Fruit fly (Drosophila melanogaster): ENCODE data around the gene SdhD.

The SdhD gene

dm6 chr3R:23788406-23789021 lies 28.1 kb upstream of the SdhD start (continued):
- TF ChIP-seq corto (GFP tag; optimal IDR thresholded peaks at IDR 0.05) (peak; percentile 48), HLH3B (GFP tag; IDR thresholded peaks at IDR 0.05) (peak; percentile 16; the same call in 1 of the 2 replicates), zfh1 (GFP tag; IDR thresholded peaks at IDR 0.05) (0 out of 3 replicates have a peak, but pooled peaks have one; percentile 13), CG5245 (GFP tag; optimal IDR thresholded peaks at IDR 0.05) (no peak), CG17612 (GFP tag; IDR thresholded peaks at IDR 0.05) (0 out of 2 replicates have a peak, but pooled peaks have one; percentile 6), Xrp1 (GFP tag; IDR thresholded peaks at IDR 0.05) (peak; percentile 4; the same call in 1 of the 2 replicates), CG3726 (GFP tag; IDR thresholded peaks at IDR 0.05) (0 out of 3 replicates have a peak, but pooled peaks have one; percentile 4), pan (optimal IDR thresholded peaks at IDR 0.05) (no peak), pan (GFP tag; optimal IDR thresholded peaks at IDR 0.05 in 1 of 2, IDR thresholded peaks at IDR 0.05 in 1 of 2) (peak in 1 of 2 experiments; percentile 19), CG18011 (GFP tag; optimal IDR thresholded peaks at IDR 0.05) (no peak), CG11695 (GFP tag; IDR thresholded peaks at IDR 0.05) (peak; percentile 45; the same call in 1 of the 3 replicates), fd96Cb (tag; optimal IDR thresholded peaks at IDR 0.05) (peak; percentile 3), Nf-YC (tag; optimal IDR thresholded peaks at IDR 0.05) (no peak), CG31224 (GFP tag; IDR thresholded peaks at IDR 0.05) (0 out of 2 replicates have a peak, but pooled peaks have one; percentile 25), tio (GFP tag; optimal IDR thresholded peaks at IDR 0.05) (peak; percentile 8), CG10366 (GFP tag; IDR thresholded peaks at IDR 0.05) (peak; percentile 15; the same call in 1 of the 2 replicates), CG12769 (tag; optimal IDR thresholded peaks at IDR 0.05) (peak; percentile 55), CG17829 (tag; optimal IDR thresholded peaks at IDR 0.05) (no peak), lab (GFP tag; optimal IDR thresholded peaks at IDR 0.05) (peak; percentile 10), CG1602 (GFP tag; optimal IDR thresholded peaks at IDR 0.05) (no peak), CG4328 (GFP tag; optimal IDR thresholded peaks at IDR 0.05) (no peak), CoRest (tag; optimal IDR thresholded peaks at IDR 0.05) (peak; percentile 16), CG16863 (GFP tag; optimal IDR thresholded peaks at IDR 0.05) (no peak), CG1792 (GFP tag; optimal IDR thresholded peaks at IDR 0.05) (no peak), gem (tag; optimal IDR thresholded peaks at IDR 0.05) (peak; percentile 47), CG7556 (GFP tag; optimal IDR thresholded peaks at IDR 0.05) (peak; percentile 5), unpg (GFP tag; optimal IDR thresholded peaks at IDR 0.05) (peak; percentile 21), bsh (GFP tag; optimal IDR thresholded peaks at IDR 0.05) (peak; percentile 13 to 56), Atf-2 (GFP tag; optimal IDR thresholded peaks at IDR 0.05) (no peak), insv (GFP tag; optimal IDR thresholded peaks at IDR 0.05) (no peak), chm (GFP tag; IDR thresholded peaks at IDR 0.05) (peak; percentile 54; the same call in 1 of the 2 replicates), CG9932 (GFP tag; IDR thresholded peaks at IDR 0.05) (peak; percentile 43; the same call in 1 of the 2 replicates), Dp (GFP tag; optimal IDR thresholded peaks at IDR 0.05) (no peak), CG11723 (GFP tag; optimal IDR thresholded peaks at IDR 0.05) (no peak), CG17361 (GFP tag; IDR thresholded peaks at IDR 0.05) (peak; percentile 41; the same call in 1 of the 3 replicates), CG6175 (GFP tag; IDR thresholded peaks at IDR 0.05) (peak; percentile 37; the same call in 1 of the 3 replicates), luna (GFP tag; optimal IDR thresholded peaks at IDR 0.05) (no peak), row (GFP tag; IDR thresholded peaks at IDR 0.05) (peak; percentile 34; the same call in 1 of the 3 replicates), Oaz (GFP tag; IDR thresholded peaks at IDR 0.05) (no peak), vvl (GFP tag; IDR thresholded peaks at IDR 0.05) (peak; percentile 43; the same call in 1 of the 2 replicates), Ptx1 (GFP tag; IDR thresholded peaks at IDR 0.05) (peak; percentile 32; the same call in 1 of the 2 replicates), lilli (GFP tag; optimal IDR thresholded peaks at IDR 0.05) (peak; percentile 14), grau (tag; optimal IDR thresholded peaks at IDR 0.05) (peak; percentile 27), CG17359 (tag; optimal IDR thresholded peaks at IDR 0.05) (peak; percentile 20), ind (GFP tag; optimal IDR thresholded peaks at IDR 0.05) (no peak), CG31441 (GFP tag; IDR thresholded peaks at IDR 0.05) (peak; percentile 32; the same call in 1 of the 2 replicates), CG3407 (GFP tag; optimal IDR thresholded peaks at IDR 0.05) (no peak), nom (GFP tag; optimal IDR thresholded peaks at IDR 0.05) (peak; percentile 69), CHES-1-like (GFP tag; optimal IDR thresholded peaks at IDR 0.05) (no peak)

All from whole organism, embryonic.